Fruit fly (Drosophila melanogaster): ENCODE measurements around the gene CG43229.
A peak's percentile ranks its signal among the peaks of the same experiment; 100 is the strongest.

The CG43229 gene

DNA sequence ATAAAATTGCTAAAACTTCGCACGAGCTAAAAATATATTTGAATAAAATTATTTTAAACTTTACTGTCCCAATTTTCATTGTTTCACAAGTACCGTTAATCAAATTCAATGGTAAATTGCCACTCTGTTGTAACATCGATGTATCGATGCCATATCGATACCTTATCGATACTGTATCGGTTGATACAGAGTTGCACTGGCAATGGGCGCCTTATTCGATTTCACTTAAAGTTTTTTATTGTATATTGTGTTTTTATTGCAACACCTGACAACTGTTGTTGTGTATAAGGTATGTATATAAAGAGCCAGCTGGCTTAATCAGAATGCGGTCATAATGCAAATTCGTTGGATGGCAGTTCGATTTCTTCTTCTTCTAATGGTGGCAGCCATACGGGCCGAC is at the start of gene CG43229:
TSS of gene CG43229 (plus strand) at position 246 of the 400 bp plus-strand sequence.
- TF ChIP-seq rn (GFP tag; IDR thresholded peaks at IDR 0.05) (no peak), Pif1A (GFP tag; optimal IDR thresholded peaks at IDR 0.05) (no peak), Snoo (tag; optimal IDR thresholded peaks at IDR 0.05) (no peak), EcR (GFP tag; optimal IDR thresholded peaks at IDR 0.05) (no peak), CG34367 (tag; optimal IDR thresholded peaks at IDR 0.05) (no peak), Pif1B (GFP tag; optimal IDR thresholded peaks at IDR 0.05) (no peak), gl (tag; optimal IDR thresholded peaks at IDR 0.05) (no peak), CG13204 (GFP tag; optimal IDR thresholded peaks at IDR 0.05) (no peak), CG4496 (GFP tag; IDR thresholded peaks at IDR 0.05) (no peak), CG14655 (GFP tag; optimal IDR thresholded peaks at IDR 0.05) (no peak), D1 (tag; optimal IDR thresholded peaks at IDR 0.05) (no peak), CG12605 (GFP tag; IDR thresholded peaks at IDR 0.05) (no peak), fd96Ca (GFP tag; IDR thresholded peaks at IDR 0.05) (no peak), CG15710 (tag; optimal IDR thresholded peaks at IDR 0.05) (no peak), CG9948 (tag; optimal IDR thresholded peaks at IDR 0.05) (no peak), CG17806 (tag; optimal IDR thresholded peaks at IDR 0.05) (no peak), Ets98B (GFP tag; IDR thresholded peaks at IDR 0.05) (no peak)

DNA sequence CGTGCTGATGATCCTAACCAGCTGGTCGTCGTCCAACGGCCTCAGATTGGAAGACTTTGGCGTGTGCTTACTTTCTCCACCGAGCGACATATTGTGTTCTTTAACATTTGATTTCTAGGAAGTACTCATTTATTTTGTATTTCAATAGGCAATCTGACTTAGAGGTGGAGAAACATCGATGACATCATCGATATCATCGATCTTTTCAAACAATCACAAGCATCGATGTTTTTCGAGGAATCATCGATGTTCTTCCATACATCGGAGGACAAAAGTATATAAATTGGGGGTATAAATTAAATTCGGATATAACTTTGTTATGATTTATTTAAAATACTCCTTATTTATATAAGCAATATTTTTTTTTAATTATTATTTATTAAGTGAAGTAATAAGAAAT is 48.0 kb upstream of the CG43229 start, which contains the start of gene Swt1:
TSS of gene Swt1 (minus strand) at position 177 of the 400 bp plus-strand sequence.
- TF ChIP-seq rn (GFP tag; IDR thresholded peaks at IDR 0.05), result no peak

dm6 chrX:18091159-18091676 is 47.1 kb upstream of the CG43229 start, which contains the start of gene scu:
TSS of gene scu (plus strand) at chrX:18091259.
- TF ChIP-seq D1 (tag; optimal IDR thresholded peaks at IDR 0.05) (no peak), Pif1B (GFP tag; optimal IDR thresholded peaks at IDR 0.05) (peak; percentile 83), CG13204 (GFP tag; optimal IDR thresholded peaks at IDR 0.05) (peak; percentile 83), EcR (GFP tag; optimal IDR thresholded peaks at IDR 0.05) (peak; percentile 42), Snoo (tag; optimal IDR thresholded peaks at IDR 0.05) (peak; percentile 58), CG10348 (GFP tag; IDR thresholded peaks at IDR 0.05) (no peak), CG17806 (tag; optimal IDR thresholded peaks at IDR 0.05) (peak; percentile 50), CG8301 (tag; optimal IDR thresholded peaks at IDR 0.05) (peak; percentile 70), gl (tag; optimal IDR thresholded peaks at IDR 0.05) (peak; percentile 95), CG12605 (GFP tag; IDR thresholded peaks at IDR 0.05) (peak; percentile 81; the same call in 1 of the 2 replicates), fd96Ca (GFP tag; IDR thresholded peaks at IDR 0.05) (peak; percentile 55; the same call in 1 of the 3 replicates), CG14655 (GFP tag; optimal IDR thresholded peaks at IDR 0.05) (peak; percentile 79), CG4496 (GFP tag; IDR thresholded peaks at IDR 0.05) (peak; percentile 79), CG15710 (tag; optimal IDR thresholded peaks at IDR 0.05) (peak; percentile 37), rn (GFP tag; IDR thresholded peaks at IDR 0.05) (no peak), CG9948 (tag; optimal IDR thresholded peaks at IDR 0.05) (peak; percentile 29), CG32121 (GFP tag; IDR thresholded peaks at IDR 0.05) (peak; percentile 52; the same call in 1 of the 2 replicates), Pif1A (GFP tag; optimal IDR thresholded peaks at IDR 0.05) (peak; percentile 79), Ets98B (GFP tag; IDR thresholded peaks at IDR 0.05) (peak; percentile 67), CG34367 (tag; optimal IDR thresholded peaks at IDR 0.05) (peak; percentile 73), CG8159 (tag; optimal IDR thresholded peaks at IDR 0.05) (peak; percentile 59)

DNA sequence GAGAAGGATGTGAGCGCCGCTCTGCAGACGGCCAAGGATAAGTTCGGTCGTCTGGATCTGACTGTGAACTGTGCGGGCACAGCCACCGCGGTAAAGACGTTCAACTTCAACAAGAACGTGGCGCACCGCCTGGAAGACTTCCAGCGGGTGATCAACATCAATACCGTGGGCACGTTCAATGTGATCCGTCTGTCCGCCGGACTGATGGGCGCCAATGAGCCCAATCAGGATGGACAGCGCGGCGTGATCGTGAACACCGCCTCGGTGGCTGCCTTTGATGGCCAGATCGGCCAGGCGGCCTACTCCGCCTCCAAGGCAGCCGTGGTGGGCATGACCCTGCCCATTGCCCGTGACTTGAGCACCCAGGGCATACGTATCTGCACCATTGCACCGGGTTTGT is 46.2 kb upstream of the CG43229 start:
- TF ChIP-seq CG10348 (GFP tag; IDR thresholded peaks at IDR 0.05) (no peak), D1 (tag; optimal IDR thresholded peaks at IDR 0.05) (no peak), fd96Ca (GFP tag; IDR thresholded peaks at IDR 0.05) (no peak), CG8301 (tag; optimal IDR thresholded peaks at IDR 0.05) (no peak), CG14655 (GFP tag; optimal IDR thresholded peaks at IDR 0.05) (no peak), Pif1B (GFP tag; optimal IDR thresholded peaks at IDR 0.05) (no peak), CG32121 (GFP tag; IDR thresholded peaks at IDR 0.05) (no peak), CG4496 (GFP tag; IDR thresholded peaks at IDR 0.05) (no peak)

DNA sequence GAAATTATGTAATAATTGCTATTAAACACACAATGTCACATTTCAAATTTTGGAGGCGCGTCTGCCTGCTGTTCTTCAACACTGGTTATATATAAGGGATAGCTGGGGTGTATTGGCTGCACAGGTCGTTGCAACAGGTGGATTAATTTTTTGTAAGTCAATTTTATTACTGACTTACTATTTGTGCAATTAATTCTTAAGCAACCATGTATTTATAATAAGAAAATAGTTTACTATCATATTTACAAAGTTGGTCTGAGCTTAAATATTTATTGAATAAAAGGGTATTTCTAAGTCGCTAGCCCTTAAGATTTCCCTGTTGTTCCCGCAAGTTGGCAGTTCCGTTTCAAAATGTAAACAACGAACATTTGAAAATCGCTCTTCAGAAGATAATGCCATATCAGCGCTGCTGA is 45.5 kb upstream of the CG43229 start, which contains the start of gene RhoGAP16F:
TSS of gene RhoGAP16F (plus strand) at position 336 of the 413 bp plus-strand sequence.
- TF ChIP-seq CG13204 (GFP tag; optimal IDR thresholded peaks at IDR 0.05), result no peak
- TF ChIP-seq CG34367 (tag; optimal IDR thresholded peaks at IDR 0.05), result peak; percentile 72
- TF ChIP-seq CG8159 (tag; optimal IDR thresholded peaks at IDR 0.05), result peak; percentile 78
- TF ChIP-seq CG12605 (GFP tag; IDR thresholded peaks at IDR 0.05), result peak; percentile 77
- peak; percentile 77 for TF ChIP-seq CG15710 (tag; optimal IDR thresholded peaks at IDR 0.05)
- no peak for TF ChIP-seq CG10348 (GFP tag; IDR thresholded peaks at IDR 0.05)
- peak; percentile 74 for TF ChIP-seq CG14655 (GFP tag; optimal IDR thresholded peaks at IDR 0.05)
- TF ChIP-seq Pif1A (GFP tag; optimal IDR thresholded peaks at IDR 0.05), result peak; percentile 76
- TF ChIP-seq CG32121 (GFP tag; IDR thresholded peaks at IDR 0.05), result peak; percentile 77
- TF ChIP-seq CG4496 (GFP tag; IDR thresholded peaks at IDR 0.05), result peak; percentile 76
- peak; percentile 77 for TF ChIP-seq Snoo (tag; optimal IDR thresholded peaks at IDR 0.05)
- peak; percentile 70 for TF ChIP-seq fd96Ca (GFP tag; IDR thresholded peaks at IDR 0.05)
- TF ChIP-seq D1 (tag; optimal IDR thresholded peaks at IDR 0.05), result no peak
- no peak for TF ChIP-seq EcR (GFP tag; optimal IDR thresholded peaks at IDR 0.05)
- no peak for TF ChIP-seq rn (GFP tag; IDR thresholded peaks at IDR 0.05)
- TF ChIP-seq CG8301 (tag; optimal IDR thresholded peaks at IDR 0.05), result peak; percentile 77
- TF ChIP-seq CG17806 (tag; optimal IDR thresholded peaks at IDR 0.05), result peak; percentile 70
- TF ChIP-seq Pif1B (GFP tag; optimal IDR thresholded peaks at IDR 0.05), result peak; percentile 61
- TF ChIP-seq gl (tag; optimal IDR thresholded peaks at IDR 0.05), result peak; percentile 13
- peak; percentile 66 for TF ChIP-seq Ets98B (GFP tag; IDR thresholded peaks at IDR 0.05)
- TF ChIP-seq CG9948 (tag; optimal IDR thresholded peaks at IDR 0.05), result peak; percentile 66

DNA sequence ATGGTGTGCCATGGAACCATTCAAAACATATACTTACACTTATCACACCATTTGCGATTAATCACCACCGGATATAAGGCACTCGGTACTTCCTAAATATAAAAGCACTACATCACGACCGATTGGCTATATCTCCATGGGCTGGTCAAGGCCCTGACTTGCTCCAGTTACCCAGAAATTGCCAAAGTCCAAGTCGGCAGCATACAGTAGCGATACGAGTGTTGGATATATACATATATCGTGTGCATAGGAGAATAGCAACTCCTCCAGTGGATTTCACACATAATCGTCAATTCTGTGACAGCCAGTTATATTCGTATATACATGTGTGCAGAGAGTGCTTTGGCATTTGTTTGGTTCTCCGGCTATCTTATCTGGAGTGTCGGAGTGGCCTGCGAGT is 44.2 kb upstream of the CG43229 start:
- TF ChIP-seq CG10348 (GFP tag; IDR thresholded peaks at IDR 0.05), result no peak
- peak; percentile 12 for TF ChIP-seq EcR (GFP tag; optimal IDR thresholded peaks at IDR 0.05)
